Fruit fly (Drosophila melanogaster) whole organism, embryonic: Measurements from ENCODE around the gene Cpr62Ba.
A peak's percentile ranks its signal among the peaks of the same experiment; 100 is the strongest.

ENCODE experiments used
- Atf-2 ChIP-seq: fragments of 200-800 bp; sonication (Bioruptor generic); optimal IDR thresholded peaks from 2 replicates; lab custom pipeline; 2016; ENCODE audit warnings: missing biosample characterization, missing genetic modification characterization
- B-H2 ChIP-seq: fragments of 200-800 bp; sonication (Bioruptor generic); optimal IDR thresholded peaks from 2 replicates; lab custom pipeline; 2018; ENCODE audit warnings: missing biosample characterization, mild to moderate bottlenecking, missing genetic modification characterization
- Bteb2 ChIP-seq: fragments of 200-800 bp; sonication (Bioruptor generic); optimal IDR thresholded peaks from 2 replicates; lab custom pipeline; 2016; ENCODE audit warnings: missing biosample characterization, missing genetic modification characterization
- C15 ChIP-seq: fragments of 200-800 bp; sonication (Bioruptor generic); IDR thresholded peaks from 3 replicates; pipeline ENCODE4 v1.3.6; 2022; ENCODE audit warnings: missing biosample characterization, missing genetic modification characterization
- CG10321 ChIP-seq: fragments of 200-800 bp; sonication (Bioruptor generic); IDR thresholded peaks from 2 replicates; pipeline ENCODE4 v1.3.6; 2022; ENCODE audit warnings: missing biosample characterization, missing genetic modification characterization
- CG10431 ChIP-seq: fragments of 200-800 bp; sonication (Bioruptor generic); optimal IDR thresholded peaks from 3 replicates; lab custom pipeline; 2018; ENCODE audit warnings: missing biosample characterization, mild to moderate bottlenecking, missing genetic modification characterization
- CG11560 ChIP-seq: fragments of 200-800 bp; sonication (Bioruptor generic); IDR thresholded peaks from 3 replicates; pipeline ENCODE4 v1.3.6; 2022; ENCODE audit warnings: missing biosample characterization, missing genetic modification characterization
- CG12104 ChIP-seq: fragments of 200-800 bp; sonication (Bioruptor generic); optimal IDR thresholded peaks from 3 replicates; lab custom pipeline; 2016; ENCODE audit warnings: missing biosample characterization, missing genetic modification characterization
- CG13287 ChIP-seq: fragments of 200-800 bp; sonication (Bioruptor generic); IDR thresholded peaks from 2 replicates; pipeline ENCODE4 v1.3.6; 2022; ENCODE audit warnings: missing biosample characterization, missing genetic modification characterization; ENCODE audit not compliant: partially characterized antibody
- CG14050 ChIP-seq: fragments of 200-800 bp; sonication (Bioruptor generic); IDR thresholded peaks from 3 replicates; pipeline ENCODE4 v1.3.6; 2022; ENCODE audit warnings: missing biosample characterization, missing genetic modification characterization
- CG15011 ChIP-seq: fragments of 200-800 bp; sonication (Bioruptor generic); optimal IDR thresholded peaks from 3 replicates; lab custom pipeline; 2018; ENCODE audit warnings: missing biosample characterization, mild to moderate bottlenecking, missing genetic modification characterization
- CG1529 ChIP-seq: fragments of 200-800 bp; sonication (Bioruptor generic); optimal IDR thresholded peaks from 3 replicates; lab custom pipeline; 2018; ENCODE audit warnings: missing biosample characterization, missing genetic modification characterization
- CG15514 ChIP-seq: fragments of 200-800 bp; sonication (Bioruptor generic); optimal IDR thresholded peaks from 3 replicates; lab custom pipeline; 2017; ENCODE audit warnings: missing biosample characterization, missing genetic modification characterization, mild to moderate bottlenecking, moderate library complexity, missing genetic modification reagents
- CG1602 ChIP-seq: fragments of 200-800 bp; sonication (Bioruptor generic); optimal IDR thresholded peaks from 3 replicates; lab custom pipeline; 2016; ENCODE audit warnings: missing biosample characterization, missing genetic modification characterization
- CG1603 ChIP-seq: fragments of 200-800 bp; sonication (Bioruptor generic); optimal IDR thresholded peaks from 2 replicates; lab custom pipeline; 2019; ENCODE audit warnings: missing biosample characterization, mild to moderate bottlenecking, missing genetic modification characterization, moderate library complexity
- CG16815 ChIP-seq: fragments of 200-800 bp; sonication (Bioruptor generic); optimal IDR thresholded peaks from 3 replicates; lab custom pipeline; 2017; ENCODE audit warnings: missing biosample characterization, mild to moderate bottlenecking, missing genetic modification characterization
- CG17385 ChIP-seq: fragments of 200-800 bp; sonication (Bioruptor generic); optimal IDR thresholded peaks from 3 replicates; lab custom pipeline; 2018; ENCODE audit warnings: missing biosample characterization, mild to moderate bottlenecking, missing genetic modification characterization
- CG32767 ChIP-seq: fragments of 200-800 bp; sonication (Bioruptor generic); IDR thresholded peaks from 2 replicates; pipeline ENCODE4 v1.3.6; 2022; ENCODE audit warnings: missing biosample characterization, missing genetic modification characterization
- CG32772 ChIP-seq: fragments of 200-800 bp; sonication (Bioruptor generic); IDR thresholded peaks from 2 replicates; pipeline ENCODE4 v1.3.6; 2022; ENCODE audit warnings: missing biosample characterization, missing genetic modification characterization
- CG33557 ChIP-seq: fragments of 200-800 bp; sonication (Bioruptor generic); optimal IDR thresholded peaks from 2 replicates; lab custom pipeline; 2019; ENCODE audit warnings: missing biosample characterization, mild to moderate bottlenecking, missing genetic modification characterization, moderate library complexity
- CG42726 ChIP-seq: fragments of 200-800 bp; sonication (Bioruptor generic); IDR thresholded peaks from 2 replicates; pipeline ENCODE4 v1.3.6; 2022; ENCODE audit warnings: missing biosample characterization, missing genetic modification characterization; ENCODE audit not compliant: partially characterized antibody
- CG7357 ChIP-seq: fragments of 200-800 bp; sonication (Bioruptor generic); IDR thresholded peaks from 3 replicates; pipeline ENCODE4 v1.3.6; 2022; ENCODE audit warnings: missing biosample characterization, missing genetic modification characterization
- CG9932 ChIP-seq: fragments of 200-800 bp; sonication (Bioruptor generic); IDR thresholded peaks from 2 replicates; pipeline ENCODE4 v1.3.6; 2022; ENCODE audit warnings: missing biosample characterization, missing genetic modification characterization
- Dek ChIP-seq: fragments of 200-800 bp; sonication (Bioruptor generic); optimal IDR thresholded peaks from 3 replicates; lab custom pipeline; 2019; ENCODE audit warnings: missing biosample characterization, mild to moderate bottlenecking, missing genetic modification characterization, moderate library complexity
- Dip3 ChIP-seq: fragments of 200-800 bp; sonication (Bioruptor generic); optimal IDR thresholded peaks from 3 replicates; lab custom pipeline; 2016; ENCODE audit warnings: missing biosample characterization, missing genetic modification characterization
- Drgx ChIP-seq: fragments of 200-800 bp; sonication (Bioruptor generic); IDR thresholded peaks from 2 replicates; pipeline ENCODE4 v1.3.6; 2022; ENCODE audit warnings: missing biosample characterization, missing genetic modification characterization
- Elba2 ChIP-seq: fragments of 200-800 bp; sonication (Bioruptor generic); optimal IDR thresholded peaks from 3 replicates; lab custom pipeline; 2016; ENCODE audit warnings: missing biosample characterization, missing genetic modification characterization
- Fer3 ChIP-seq: fragments of 200-800 bp; sonication (Bioruptor generic); optimal IDR thresholded peaks from 2 replicates; lab custom pipeline; 2018; ENCODE audit warnings: missing biosample characterization, mild to moderate bottlenecking, missing genetic modification characterization, moderate library complexity
- Gsc ChIP-seq: fragments of 200-800 bp; sonication (Bioruptor generic); IDR thresholded peaks from 2 replicates; pipeline ENCODE4 v1.3.6; 2022; ENCODE audit warnings: missing biosample characterization, missing genetic modification characterization
- H15 ChIP-seq: fragments of 200-800 bp; sonication (Bioruptor generic); IDR thresholded peaks from 3 replicates; pipeline ENCODE4 v1.3.6; 2022; ENCODE audit warnings: missing biosample characterization, missing genetic modification characterization
- Hr39 ChIP-seq: fragments of >200 bp; optimal IDR thresholded peaks from 2 replicates; lab custom pipeline; 2017
- Jarid2 ChIP-seq: fragments of 200-800 bp; sonication (Bioruptor generic); optimal IDR thresholded peaks from 3 replicates; lab custom pipeline; 2017; ENCODE audit warnings: mild to moderate bottlenecking, missing biosample characterization, missing genetic modification reagents, missing genetic modification characterization
- Mes4 ChIP-seq: fragments of 200-800 bp; sonication (Bioruptor generic); optimal IDR thresholded peaks from 2 replicates; lab custom pipeline; 2016; ENCODE audit warnings: missing biosample characterization, missing genetic modification characterization
- Rx ChIP-seq: fragments of 200-800 bp; sonication (Bioruptor generic); IDR thresholded peaks from 2 replicates; pipeline ENCODE4 v1.3.6; 2022; ENCODE audit warnings: missing biosample characterization, missing genetic modification characterization
- Sry-β ChIP-seq: fragments of 200-800 bp; sonication (Bioruptor generic); optimal IDR thresholded peaks from 2 replicates; lab custom pipeline; 2018; ENCODE audit warnings: missing biosample characterization, mild to moderate bottlenecking, missing genetic modification characterization, moderate library complexity
- ato ChIP-seq: fragments of 200-800 bp; sonication (Bioruptor generic); IDR thresholded peaks from 2 replicates; pipeline ENCODE4 v1.3.6; 2022; ENCODE audit warnings: missing biosample characterization, missing genetic modification characterization; ENCODE audit not compliant: partially characterized antibody
- caup ChIP-seq: fragments of 200-800 bp; sonication (Bioruptor generic); optimal IDR thresholded peaks from 3 replicates; lab custom pipeline; 2017; ENCODE audit warnings: missing biosample characterization, mild to moderate bottlenecking, missing genetic modification characterization, moderate library complexity; ENCODE audit not compliant: severe bottlenecking
- cg ChIP-seq: fragments of 200-800 bp; sonication (Bioruptor generic); optimal IDR thresholded peaks from 3 replicates; lab custom pipeline; 2019; ENCODE audit warnings: missing biosample characterization, mild to moderate bottlenecking, missing genetic modification characterization, moderate library complexity
- crc ChIP-seq: fragments of 200-800 bp; sonication (Bioruptor generic); optimal IDR thresholded peaks from 2 replicates; lab custom pipeline; 2016; ENCODE audit warnings: missing biosample characterization, missing genetic modification characterization
- danr ChIP-seq: fragments of 200-800 bp; sonication (Bioruptor generic); IDR thresholded peaks from 2 replicates; pipeline ENCODE4 v1.3.6; 2022; ENCODE audit warnings: missing biosample characterization, missing genetic modification characterization
- ftz-f1 ChIP-seq: fragments of 200-800 bp; sonication (Bioruptor generic); optimal IDR thresholded peaks from 2 replicates; lab custom pipeline; 2016; ENCODE audit warnings: missing biosample characterization, missing genetic modification characterization
- gcm2 ChIP-seq: fragments of 200-800 bp; sonication (Bioruptor generic); optimal IDR thresholded peaks from 2 replicates; lab custom pipeline; 2016; ENCODE audit warnings: missing biosample characterization, missing genetic modification characterization
- gt ChIP-seq: fragments of 200-800 bp; sonication (Bioruptor generic); IDR thresholded peaks from 2 replicates; pipeline ENCODE4 v1.3.6; 2022; ENCODE audit warnings: missing biosample characterization, missing genetic modification characterization
- nmo ChIP-seq: fragments of 200-800 bp; sonication (Bioruptor generic); optimal IDR thresholded peaks from 2 replicates; lab custom pipeline; 2018; ENCODE audit warnings: missing biosample characterization, mild to moderate bottlenecking, missing genetic modification characterization, moderate library complexity
- org-1 ChIP-seq: fragments of 200-800 bp; sonication (Bioruptor generic); optimal IDR thresholded peaks from 2 replicates; lab custom pipeline; 2017; ENCODE audit warnings: missing biosample characterization, missing genetic modification characterization
- p53 ChIP-seq: fragments of 200-800 bp; sonication (Bioruptor generic); optimal IDR thresholded peaks from 2 replicates; lab custom pipeline; 2016; ENCODE audit warnings: missing biosample characterization, missing genetic modification characterization
- run ChIP-seq: fragments of 200-800 bp; sonication (Bioruptor generic); optimal IDR thresholded peaks from 3 replicates; lab custom pipeline; 2018; ENCODE audit warnings: missing biosample characterization, mild to moderate bottlenecking, missing genetic modification characterization
- sc ChIP-seq, 3 experiments: fragments of >200 bp in 2 of 3; fragments of 200-800 bp in 1 of 3; sonication (Bioruptor generic) in 1 of 3; optimal IDR thresholded peaks; 2 replicates in 2 of 3; 3 replicates in 1 of 3; lab custom pipeline; 2017; ENCODE audit warnings: mild to moderate bottlenecking in 1 of 3, missing biosample characterization in 1 of 3, missing genetic modification characterization in 1 of 3, missing genetic modification reagents in 1 of 3
- tll ChIP-seq, 2 experiments: fragments of 200-800 bp in 1 of 2; fragments of >200 bp in 1 of 2; sonication (Bioruptor generic) in 1 of 2; optimal IDR thresholded peaks; 2 replicates each; lab custom pipeline; 2017 to 2019; ENCODE audit warnings: missing biosample characterization in 2 of 2, missing genetic modification characterization in 2 of 2, mild to moderate bottlenecking in 1 of 2, moderate library complexity in 1 of 2
- vfl ChIP-seq: fragments of 200-800 bp; sonication (Bioruptor generic); optimal IDR thresholded peaks from 2 replicates; lab custom pipeline; 2016; ENCODE audit warnings: missing biosample characterization, missing genetic modification characterization

The Cpr62Ba gene

DNA sequence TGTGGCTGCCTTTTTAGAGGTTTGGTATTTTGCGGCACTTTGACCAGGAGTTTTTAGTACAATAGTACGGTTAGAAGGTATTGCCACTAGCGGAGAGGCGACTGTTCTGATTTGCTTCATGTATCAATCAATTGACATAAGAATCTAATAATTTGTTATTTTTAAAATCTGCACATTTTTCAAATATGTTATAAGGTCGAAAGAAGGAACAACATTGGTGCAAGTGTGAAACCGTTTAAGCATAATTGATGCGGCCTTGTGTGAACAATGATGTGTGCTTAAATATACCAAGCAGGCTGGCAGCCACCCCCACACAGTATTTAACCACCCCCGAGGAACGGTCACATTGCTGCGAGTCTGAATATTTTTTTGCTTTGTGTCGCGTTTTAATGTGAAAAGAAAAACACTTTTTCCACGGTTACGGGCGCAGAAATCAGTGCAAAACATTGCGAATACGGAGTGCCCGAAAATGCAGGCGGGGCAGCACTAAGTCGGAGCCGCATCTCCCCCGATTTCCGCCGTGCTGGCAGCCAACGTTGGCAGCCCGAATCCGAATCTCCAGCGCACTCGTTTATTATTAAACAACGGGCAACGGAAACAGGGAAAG, 33.6 kb upstream of the Cpr62Ba start, which contains the start of the genes HBS1 and CG12025 (continued):
- TF ChIP-seq CG1529 (GFP tag; lab: Kevin White, UChicago), result no peak
- TF ChIP-seq CG32772, result peak; percentile 40; the same call in 1 of the 2 replicates
- peak; percentile 65 for TF ChIP-seq Fer3 (tag; lab: Kevin White, UChicago)
- no peak for TF ChIP-seq Gsc (GFP tag; lab: Robert Waterston, UW)
- TF ChIP-seq Jarid2 (GFP tag; lab: Kevin White, UChicago), result no peak
- TF ChIP-seq tll (GFP tag; optimal IDR thresholded peaks at IDR 0.05; lab: Kevin White, UChicago), result peak in 1 of 2 experiments; percentile 82
- no peak for TF ChIP-seq CG12104 (GFP tag; lab: Kevin White, UChicago)
- TF ChIP-seq CG15514, result peak; percentile 80
- no peak for TF ChIP-seq crc (GFP tag; lab: Kevin White, UChicago)
- TF ChIP-seq Dek (tag; lab: Kevin White, UChicago), result peak; percentile 34
- TF ChIP-seq CG13287 (GFP tag; lab: Robert Waterston, UW), result no peak; the same call in 1 of the 2 replicates
- TF ChIP-seq Sry-β, result no peak
- TF ChIP-seq org-1 (GFP tag; lab: Kevin White, UChicago), result no peak
- no peak for TF ChIP-seq Hr39 (lab: Kevin White, UChicago)
- peak; percentile 62 for TF ChIP-seq Dip3 (GFP tag; lab: Kevin White, UChicago)
- TF ChIP-seq CG10431 (GFP tag; lab: Kevin White, UChicago), result no peak
- TF ChIP-seq Rx (GFP tag; lab: Robert Waterston, UW), result no peak
- no peak for TF ChIP-seq CG11560 (tag; lab: Robert Waterston, UW)
- peak; percentile 86 for TF ChIP-seq nmo (GFP tag; lab: Kevin White, UChicago)
- TF ChIP-seq Mes4 (GFP tag; lab: Kevin White, UChicago), result peak; percentile 10
- peak; percentile 31 for TF ChIP-seq Atf-2
- no peak for TF ChIP-seq danr (GFP tag; lab: Robert Waterston, UW)
- peak; percentile 36 for TF ChIP-seq caup (GFP tag; lab: Kevin White, UChicago)
- no peak for TF ChIP-seq sc (optimal IDR thresholded peaks at IDR 0.05; lab: Kevin White, UChicago)
- no peak for TF ChIP-seq sc (GFP tag; optimal IDR thresholded peaks at IDR 0.05; lab: Kevin White, UChicago)
- peak; percentile 97 for TF ChIP-seq CG7357 (GFP tag; lab: Robert Waterston, UW)
- no peak for TF ChIP-seq Elba2
- no peak for TF ChIP-seq H15 (GFP tag; lab: Robert Waterston, UW)
- peak; percentile 81 for TF ChIP-seq CG9932
- no peak for TF ChIP-seq Drgx (GFP tag; lab: Robert Waterston, UW)
- no peak for TF ChIP-seq CG15011
- TF ChIP-seq CG32767 (GFP tag; lab: Robert Waterston, UW), result no peak
- TF ChIP-seq cg (GFP tag; lab: Kevin White, UChicago), result no peak
- TF ChIP-seq vfl (GFP tag; lab: Kevin White, UChicago), result no peak
- no peak for TF ChIP-seq gcm2
- TF ChIP-seq C15, result no peak
- TF ChIP-seq CG17385 (GFP tag; lab: Kevin White, UChicago), result peak; percentile 23
- TF ChIP-seq CG1602 (GFP tag; lab: Kevin White, UChicago), result peak; percentile 48
- TF ChIP-seq p53 (GFP tag; lab: Kevin White, UChicago), result no peak
- TF ChIP-seq CG33557 (GFP tag; lab: Kevin White, UChicago), result no peak
- no peak for TF ChIP-seq ato
- TF ChIP-seq gt, result no peak
- no peak for TF ChIP-seq CG10321 (GFP tag; lab: Robert Waterston, UW)
- TF ChIP-seq CG1603 (tag; lab: Kevin White, UChicago), result peak; percentile 82
- peak; percentile 54 for TF ChIP-seq Bteb2
- no peak for TF ChIP-seq CG42726 (GFP tag; lab: Robert Waterston, UW)
- TF ChIP-seq run (tag; lab: Kevin White, UChicago), result no peak
- TF ChIP-seq B-H2 (GFP tag; lab: Kevin White, UChicago), result no peak
- TF ChIP-seq ftz-f1 (GFP tag; lab: Kevin White, UChicago), result no peak
- TF ChIP-seq CG14050 (GFP tag; lab: Robert Waterston, UW), result no peak
- peak; percentile 38 for TF ChIP-seq CG16815 (GFP tag; lab: Kevin White, UChicago)
